Worm (Caenorhabditis elegans) whole organism, young adult: ENCODE measurements around the gene idpp-5.

Experiments
- C06A6.2 ChIP-seq: fragments of 200-800 bp; sonication (Bioruptor generic); conservative IDR thresholded peaks from 2 replicates; pipeline ENCODE4 v1.3.6; 2022; ENCODE audit warnings: missing genetic modification characterization, missing compliant biosample characterization
- F23B12.7 ChIP-seq: sonication (generic microtip); optimal IDR thresholded peaks from 2 replicates; lab custom pipeline; 2017; ENCODE audit warnings: missing genetic modification characterization, mild to moderate bottlenecking, missing compliant biosample characterization, antibody characterized with exemption, moderate library complexity; ENCODE audit not compliant: insufficient read depth
- F37B4.10 ChIP-seq: fragments of 200-800 bp; sonication (Bioruptor generic); IDR thresholded peaks from 2 replicates; pipeline ENCODE4 v1.3.6; 2022; ENCODE audit warnings: missing genetic modification characterization, missing compliant biosample characterization
- F39B2.1 ChIP-seq: fragments of 200-800 bp; sonication (Bioruptor generic); IDR thresholded peaks from 2 replicates; pipeline ENCODE4 v1.3.6; 2022; ENCODE audit warnings: missing genetic modification reagents, missing genetic modification characterization, missing compliant biosample characterization
- F55B11.4 ChIP-seq: sonication (generic microtip); optimal IDR thresholded peaks from 2 replicates; lab custom pipeline; 2016; ENCODE audit warnings: missing compliant biosample characterization, missing genetic modification characterization, borderline replicate concordance; ENCODE audit not compliant: insufficient read depth
- F57A8.1 ChIP-seq: fragments of 200-800 bp; sonication (Bioruptor generic); optimal IDR thresholded peaks from 2 replicates; lab custom pipeline; 2018; ENCODE audit warnings: mild to moderate bottlenecking, missing genetic modification characterization, moderate library complexity, missing compliant biosample characterization
- T26A5.8 ChIP-seq: sonication (generic microtip); optimal IDR thresholded peaks from 2 replicates; lab custom pipeline; 2016; ENCODE audit warnings: missing genetic modification characterization, missing compliant biosample characterization
- Y53F4B.3 ChIP-seq: fragments of 200-800 bp; sonication (Bioruptor generic); IDR thresholded peaks from 2 replicates; pipeline ENCODE4 v1.3.6; 2022; ENCODE audit warnings: missing genetic modification reagents, missing genetic modification characterization, missing compliant biosample characterization
- ama-1 ChIP-seq, 3 experiments: fragments of 150-350 bp in 1 of 3; sonication (generic microtip) in 2 of 3; optimal IDR thresholded peaks; 2 replicates each; lab custom pipeline; 2014 to 2018; ENCODE audit warnings: missing biosample characterization in 2 of 3, missing genetic modification characterization in 2 of 3, missing genetic modification reagents in 2 of 3
- atf-7 ChIP-seq: sonication (generic microtip); optimal IDR thresholded peaks from 2 replicates; lab custom pipeline; 2017; ENCODE audit warnings: mild to moderate bottlenecking, missing genetic modification characterization, missing compliant biosample characterization
- attf-6 ChIP-seq: fragments of 200-800 bp; sonication (Bioruptor generic); IDR thresholded peaks from 2 replicates; pipeline ENCODE4 v1.3.6; 2022; ENCODE audit warnings: missing genetic modification reagents, missing genetic modification characterization, missing compliant biosample characterization
- bed-2 ChIP-seq: fragments of 200-800 bp; sonication (Bioruptor generic); IDR thresholded peaks from 2 replicates; pipeline ENCODE4 v1.3.6; 2022; ENCODE audit warnings: missing genetic modification reagents, missing genetic modification characterization, missing compliant biosample characterization
- ccch-3 ChIP-seq: fragments of 200-800 bp; sonication (Bioruptor generic); optimal IDR thresholded peaks from 2 replicates; lab custom pipeline; 2018; ENCODE audit warnings: mild to moderate bottlenecking, missing genetic modification characterization, missing compliant biosample characterization
- cebp-2 ChIP-seq: fragments of 200-800 bp; sonication (Bioruptor generic); IDR thresholded peaks from 2 replicates; pipeline ENCODE4 v1.3.6; 2022; ENCODE audit warnings: missing genetic modification characterization, missing compliant biosample characterization
- ceh-27 ChIP-seq: fragments of 200-800 bp; sonication (Bioruptor generic); optimal IDR thresholded peaks from 2 replicates; lab custom pipeline; 2018; ENCODE audit warnings: mild to moderate bottlenecking, missing genetic modification characterization, moderate library complexity, missing compliant biosample characterization
- ceh-79 ChIP-seq: sonication (generic microtip); optimal IDR thresholded peaks from 2 replicates; lab custom pipeline; 2017; ENCODE audit warnings: mild to moderate bottlenecking, missing genetic modification characterization, missing compliant biosample characterization
- ceh-91 ChIP-seq: fragments of 200-800 bp; sonication (Bioruptor generic); IDR thresholded peaks from 2 replicates; pipeline ENCODE4 v1.3.6; 2022; ENCODE audit warnings: missing genetic modification reagents, missing genetic modification characterization, missing compliant biosample characterization
- chd-7 ChIP-seq: sonication (generic microtip); optimal IDR thresholded peaks from 2 replicates; lab custom pipeline; 2016; ENCODE audit warnings: mild to moderate bottlenecking, missing genetic modification characterization, moderate library complexity, missing compliant biosample characterization
- egl-44 ChIP-seq: fragments of 200-800 bp; sonication (Bioruptor generic); IDR thresholded peaks from 2 replicates; pipeline ENCODE4 v1.3.6; 2022; ENCODE audit warnings: missing genetic modification reagents, missing genetic modification characterization, missing compliant biosample characterization
- fkh-3 ChIP-seq: sonication (generic microtip); optimal IDR thresholded peaks from 2 replicates; lab custom pipeline; 2016; ENCODE audit warnings: mild to moderate bottlenecking, missing genetic modification characterization, missing compliant biosample characterization
- gei-17 ChIP-seq: fragments of 200-800 bp; sonication (Bioruptor generic); optimal IDR thresholded peaks from 2 replicates; lab custom pipeline; 2018; ENCODE audit warnings: mild to moderate bottlenecking, missing genetic modification characterization, missing compliant biosample characterization
- hlh-12 ChIP-seq: sonication (generic microtip); optimal IDR thresholded peaks from 2 replicates; lab custom pipeline; 2016; ENCODE audit warnings: missing genetic modification characterization, missing compliant biosample characterization
- let-526 ChIP-seq: fragments of 200-800 bp; sonication (Bioruptor generic); IDR thresholded peaks from 2 replicates; pipeline ENCODE4 v1.3.6; 2022; ENCODE audit warnings: missing genetic modification reagents, missing genetic modification characterization, missing compliant biosample characterization
- lin-35 ChIP-seq, 3 experiments: fragments of 150-350 bp in 2 of 3; sonication (generic microtip) in 1 of 3; optimal IDR thresholded peaks; 2 replicates each; lab custom pipeline; 2014 to 2018; ENCODE audit warnings: missing biosample characterization in 3 of 3, missing genetic modification characterization in 3 of 3, missing genetic modification reagents in 3 of 3
- lir-1 ChIP-seq: fragments of 200-800 bp; sonication (Bioruptor generic); conservative IDR thresholded peaks from 2 replicates; pipeline ENCODE4 v1.3.6; 2022; ENCODE audit warnings: missing genetic modification reagents, missing genetic modification characterization, missing compliant biosample characterization
- lsy-27 ChIP-seq: sonication (generic microtip); optimal IDR thresholded peaks from 2 replicates; lab custom pipeline; 2017; ENCODE audit warnings: missing genetic modification characterization, mild to moderate bottlenecking, missing compliant biosample characterization, antibody characterized with exemption, missing genotype, borderline replicate concordance; ENCODE audit not compliant: insufficient read depth
- madf-6 ChIP-seq: fragments of 200-800 bp; sonication (Bioruptor generic); IDR thresholded peaks from 2 replicates; pipeline ENCODE4 v1.3.6; 2022; ENCODE audit warnings: missing genetic modification reagents, missing genetic modification characterization, missing compliant biosample characterization
- madf-8 ChIP-seq: fragments of 200-800 bp; sonication (Bioruptor generic); conservative IDR thresholded peaks from 2 replicates; pipeline ENCODE4 v1.3.6; 2022; ENCODE audit warnings: missing genetic modification reagents, missing genetic modification characterization, missing compliant biosample characterization
- mxl-1 ChIP-seq: sonication (generic microtip); optimal IDR thresholded peaks from 2 replicates; lab custom pipeline; 2016; ENCODE audit warnings: missing genetic modification characterization, missing compliant biosample characterization
- nfyb-1 ChIP-seq: fragments of 200-800 bp; sonication (Bioruptor generic); IDR thresholded peaks from 2 replicates; pipeline ENCODE4 v1.3.6; 2022; ENCODE audit warnings: missing genetic modification reagents, missing genetic modification characterization, missing compliant biosample characterization
- nhr-120 ChIP-seq: fragments of 200-800 bp; sonication (Bioruptor generic); IDR thresholded peaks from 2 replicates; pipeline ENCODE4 v1.3.6; 2022; ENCODE audit warnings: missing genetic modification characterization, missing compliant biosample characterization
- pha-4 ChIP-seq: fragments of 150-350 bp; sonication (generic microtip); optimal IDR thresholded peaks from 2 replicates; lab custom pipeline; 2014; ENCODE audit warnings: missing biosample characterization, missing genetic modification reagents, missing genetic modification characterization
- rcor-1 ChIP-seq: fragments of 200-800 bp; sonication (Bioruptor generic); IDR thresholded peaks from 2 replicates; pipeline ENCODE4 v1.3.6; 2022; ENCODE audit warnings: missing genetic modification reagents, missing genetic modification characterization, missing compliant biosample characterization
- repo-1 ChIP-seq: sonication (generic microtip); optimal IDR thresholded peaks from 2 replicates; lab custom pipeline; 2017; ENCODE audit warnings: mild to moderate bottlenecking, missing genetic modification characterization, missing compliant biosample characterization
- snpc-1.1 ChIP-seq: sonication (generic microtip); optimal IDR thresholded peaks from 2 replicates; lab custom pipeline; 2017; ENCODE audit warnings: missing genetic modification characterization, mild to moderate bottlenecking, missing compliant biosample characterization, antibody characterized with exemption, moderate library complexity, missing genotype, missing genetic modification reagents; ENCODE audit not compliant: insufficient read depth
- snpc-3.4 ChIP-seq: sonication (generic microtip); optimal IDR thresholded peaks from 2 replicates; lab custom pipeline; 2017; ENCODE audit warnings: missing genetic modification characterization, mild to moderate bottlenecking, missing compliant biosample characterization, antibody characterized with exemption, moderate library complexity, missing genotype, missing genetic modification reagents
- somi-1 ChIP-seq: fragments of 200-800 bp; sonication (Bioruptor generic); optimal IDR thresholded peaks from 2 replicates; lab custom pipeline; 2018; ENCODE audit warnings: mild to moderate bottlenecking, missing genetic modification characterization, missing compliant biosample characterization
- unc-130 ChIP-seq: sonication (generic microtip); optimal IDR thresholded peaks from 2 replicates; lab custom pipeline; 2016; ENCODE audit warnings: missing genetic modification reagents, missing genetic modification characterization, missing compliant biosample characterization
- unc-62 ChIP-seq: fragments of 150-350 bp; optimal IDR thresholded peaks from 2 replicates; lab custom pipeline; 2014; ENCODE audit warnings: missing biosample characterization, missing genetic modification reagents, missing genetic modification characterization
- xnd-1 ChIP-seq: sonication (generic microtip); optimal IDR thresholded peaks from 2 replicates; lab custom pipeline; 2016; ENCODE audit warnings: missing genotype, missing genetic modification reagents, missing genetic modification characterization, missing compliant biosample characterization
- zfh-2 ChIP-seq: fragments of 200-800 bp; sonication (Bioruptor generic); conservative IDR thresholded peaks from 2 replicates; pipeline ENCODE4 v1.3.6; 2022; ENCODE audit warnings: missing genetic modification reagents, missing genetic modification characterization, missing compliant biosample characterization
- zim-3 ChIP-seq: sonication (generic microtip); optimal IDR thresholded peaks from 2 replicates; lab custom pipeline; 2017; ENCODE audit warnings: mild to moderate bottlenecking, missing genetic modification characterization, moderate library complexity, missing compliant biosample characterization
- ztf-3 ChIP-seq: fragments of 200-800 bp; sonication (Bioruptor generic); optimal IDR thresholded peaks from 2 replicates; lab custom pipeline; 2018; ENCODE audit warnings: mild to moderate bottlenecking, missing genetic modification characterization, missing compliant biosample characterization
- ztf-6 ChIP-seq: fragments of 200-800 bp; sonication (Bioruptor generic); IDR thresholded peaks from 2 replicates; pipeline ENCODE4 v1.3.6; 2022; ENCODE audit warnings: missing genetic modification reagents, missing genetic modification characterization, missing compliant biosample characterization

Gene idpp-5

ce11 chrX:3833964-3834840 is 41.6 kb upstream of the idpp-5 start:
- TF ChIP-seq ztf-3 (GFP tag; lab: Kevin White, UChicago): no peak
- TF ChIP-seq ceh-91: no peak
- 0 out of 2 replicates have a peak, but pooled peaks have one; percentile 21 for TF ChIP-seq zfh-2 (GFP tag; lab: Robert Waterston, UW)
- no peak for TF ChIP-seq somi-1 (GFP tag; lab: Kevin White, UChicago)
- TF ChIP-seq chd-7 (tag; lab: Kevin White, UChicago): no peak

ce11 chrX:3832059-3832641 is 39.5 kb upstream of the idpp-5 start:
- TF ChIP-seq nfyb-1 (GFP tag; lab: Robert Waterston, UW): peak; percentile 59; the same call in 1 of the 2 replicates
- no peak for TF ChIP-seq let-526
- TF ChIP-seq snpc-3.4 (tag; lab: Kevin White, UChicago): no peak
- TF ChIP-seq bed-2: no peak
- TF ChIP-seq lin-35 (GFP tag; optimal IDR thresholded peaks at IDR 0.05; lab: Kevin White, UChicago): no peak
- peak; percentile 39 for TF ChIP-seq somi-1 (GFP tag; lab: Kevin White, UChicago)
- no peak for TF ChIP-seq F57A8.1
- no peak for TF ChIP-seq fkh-3 (tag; lab: Kevin White, UChicago)
- no peak for TF ChIP-seq ccch-3 (GFP tag; lab: Kevin White, UChicago)
- no peak for TF ChIP-seq F55B11.4 (tag; lab: Kevin White, UChicago)
- TF ChIP-seq lir-1 (GFP tag; lab: Robert Waterston, UW): no peak
- no peak for TF ChIP-seq repo-1
- no peak for TF ChIP-seq madf-6 (GFP tag; lab: Robert Waterston, UW)
- no peak for TF ChIP-seq nhr-120 (GFP tag; lab: Robert Waterston, UW)
- TF ChIP-seq chd-7 (tag; lab: Kevin White, UChicago): peak; percentile 48
- no peak for TF ChIP-seq cebp-2 (GFP tag; lab: Robert Waterston, UW)
- no peak for TF ChIP-seq zim-3 (tag; lab: Kevin White, UChicago)
- TF ChIP-seq F23B12.7 (tag; lab: Kevin White, UChicago): peak; percentile 11
- TF ChIP-seq gei-17 (GFP tag; lab: Kevin White, UChicago): no peak
- TF ChIP-seq C06A6.2 (GFP tag; lab: Robert Waterston, UW): no peak
- no peak for TF ChIP-seq lsy-27 (tag; lab: Kevin White, UChicago)
- TF ChIP-seq attf-6 (GFP tag; lab: Robert Waterston, UW): no peak
- TF ChIP-seq unc-130 (GFP tag; lab: Kevin White, UChicago): no peak
- TF ChIP-seq hlh-12 (tag; lab: Kevin White, UChicago): no peak
- no peak for TF ChIP-seq madf-8
- no peak for TF ChIP-seq egl-44 (GFP tag; lab: Robert Waterston, UW)
- TF ChIP-seq ceh-27 (GFP tag; lab: Kevin White, UChicago): no peak
- TF ChIP-seq ama-1 (optimal IDR thresholded peaks at IDR 0.05; lab: Kevin White, UChicago): no peak
- no peak for TF ChIP-seq ama-1 (GFP tag; optimal IDR thresholded peaks at IDR 0.05; lab: Kevin White, UChicago)
- no peak for TF ChIP-seq F37B4.10 (GFP tag; lab: Robert Waterston, UW)
- no peak for TF ChIP-seq F39B2.1
- TF ChIP-seq T26A5.8 (tag; lab: Kevin White, UChicago): no peak
- TF ChIP-seq xnd-1 (tag; lab: Kevin White, UChicago): no peak
- no peak for TF ChIP-seq rcor-1 (GFP tag; lab: Robert Waterston, UW)
- peak; percentile 31 for TF ChIP-seq pha-4 (tag; lab: Kevin White, UChicago)
- no peak for TF ChIP-seq mxl-1 (tag; lab: Kevin White, UChicago)
- TF ChIP-seq atf-7 (tag; lab: Kevin White, UChicago): no peak
- no peak for TF ChIP-seq ceh-79 (tag; lab: Kevin White, UChicago)
- no peak for TF ChIP-seq Y53F4B.3 (GFP tag; lab: Robert Waterston, UW)
- peak; percentile 55 for TF ChIP-seq unc-62
- no peak for TF ChIP-seq snpc-1.1 (tag; lab: Kevin White, UChicago)
- no peak for TF ChIP-seq ztf-6 (GFP tag; lab: Robert Waterston, UW)
